Worm (Caenorhabditis elegans): ENCODE measurements around the gene acl-5.

ce11 chrX:10321401-10321800 is 5.9 kb downstream of the acl-5 start:
- TF ChIP-seq nhr-11 (tag; optimal IDR thresholded peaks at IDR 0.05): no peak
- TF ChIP-seq skn-1 (tag; optimal IDR thresholded peaks at IDR 0.05): no peak
- TF ChIP-seq mab-5 (tag; optimal IDR thresholded peaks at IDR 0.05): no peak
- TF ChIP-seq nhr-77 (tag; optimal IDR thresholded peaks at IDR 0.05): no peak
- no peak for TF ChIP-seq elt-3 (tag; optimal IDR thresholded peaks at IDR 0.05)
- no peak for TF ChIP-seq nhr-25 (tag; optimal IDR thresholded peaks at IDR 0.05)
- no peak for TF ChIP-seq C34F6.9 (tag; optimal IDR thresholded peaks at IDR 0.05)
- TF ChIP-seq unc-55 (GFP tag; optimal IDR thresholded peaks at IDR 0.05): no peak

Measured in whole organism, L2 larva.